Fruit fly (Drosophila melanogaster): ENCODE data around the gene CG44477.

DNA sequence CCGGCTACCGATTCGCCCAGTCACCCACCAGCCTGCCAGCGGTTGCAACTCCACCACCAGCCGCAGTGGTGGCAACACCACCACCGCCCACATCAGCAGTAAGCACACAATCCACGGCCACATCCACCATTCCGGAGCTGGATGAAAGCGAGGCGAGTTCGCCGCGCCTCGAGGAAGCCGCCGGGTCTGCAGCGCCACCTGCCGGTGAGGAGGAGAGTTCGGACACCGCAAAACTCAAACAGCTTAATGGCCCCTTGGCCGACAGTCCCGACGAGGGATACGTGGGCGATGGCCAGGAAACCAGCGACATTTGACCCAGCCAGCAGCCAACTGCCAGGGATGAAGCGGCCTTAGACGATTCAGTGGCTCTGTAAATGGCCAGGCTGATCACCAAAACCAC lies 38.9 kb upstream of the CG44477 start:
- TF ChIP-seq psq (optimal IDR thresholded peaks at IDR 0.05) (no peak), CG8478 (optimal IDR thresholded peaks at IDR 0.05) (no peak), usp (GFP tag; optimal IDR thresholded peaks at IDR 0.05) (no peak), EcR (GFP tag; optimal IDR thresholded peaks at IDR 0.05) (no peak)

All from whole organism.